Worm (Caenorhabditis elegans) whole organism, L3 larva: Measurements from ENCODE around the gene F59A6.13.

Experiments
- R02D3.7 ChIP-seq: fragments of 150-350 bp; optimal IDR thresholded peaks from 2 replicates; lab custom pipeline; 2014; ENCODE audit warnings: missing biosample characterization, missing genetic modification characterization
- ZK546.5 ChIP-seq: sonication (generic microtip); optimal IDR thresholded peaks from 2 replicates; lab custom pipeline; 2017; ENCODE audit warnings: missing biosample characterization, missing genetic modification characterization
- aly-2 ChIP-seq: fragments of 150-350 bp; optimal IDR thresholded peaks from 2 replicates; lab custom pipeline; 2014; ENCODE audit warnings: missing biosample characterization, missing genetic modification characterization
- ceh-16 ChIP-seq: sonication (generic microtip); optimal IDR thresholded peaks from 2 replicates; lab custom pipeline; 2017; ENCODE audit warnings: missing biosample characterization, missing genetic modification characterization
- ceh-28 ChIP-seq: fragments of 150-350 bp; optimal IDR thresholded peaks from 2 replicates; lab custom pipeline; 2014; ENCODE audit warnings: missing biosample characterization, missing genetic modification reagents, missing genetic modification characterization
- ceh-82 ChIP-seq: fragments of 150-350 bp; optimal IDR thresholded peaks from 2 replicates; lab custom pipeline; 2014; ENCODE audit warnings: missing biosample characterization, missing genetic modification characterization
- ceh-9 ChIP-seq: sonication (generic microtip); optimal IDR thresholded peaks from 2 replicates; lab custom pipeline; 2018; ENCODE audit warnings: missing biosample characterization, missing genetic modification characterization
- egl-27 ChIP-seq: sonication (generic microtip); optimal IDR thresholded peaks from 4 replicates; lab custom pipeline; 2017; ENCODE audit warnings: missing biosample characterization, missing genetic modification reagents, missing genetic modification characterization
- egl-5 ChIP-seq: fragments of 150-350 bp; optimal IDR thresholded peaks from 2 replicates; lab custom pipeline; 2017; ENCODE audit warnings: missing biosample characterization, missing genetic modification reagents, missing genetic modification characterization, inconsistent platforms
- elt-1 ChIP-seq: fragments of 150-350 bp; optimal IDR thresholded peaks from 2 replicates; lab custom pipeline; 2014; ENCODE audit warnings: missing biosample characterization, missing genetic modification characterization
- elt-2 ChIP-seq: sonication (generic microtip); optimal IDR thresholded peaks from 2 replicates; lab custom pipeline; 2016; ENCODE audit warnings: missing genetic modification reagents, mild to moderate bottlenecking, missing genetic modification characterization, missing compliant biosample characterization
- elt-3 ChIP-seq, 3 experiments: fragments of 150-350 bp in 1 of 3; sonication (generic microtip) in 2 of 3; optimal IDR thresholded peaks; 2 replicates in 2 of 3; 4 replicates in 1 of 3; lab custom pipeline; 2014 to 2017; ENCODE audit warnings: missing biosample characterization in 3 of 3, missing genetic modification characterization in 3 of 3
- eor-1 ChIP-seq, 2 experiments: fragments of 150-350 bp; optimal IDR thresholded peaks; 2 replicates each; lab custom pipeline; 2014 to 2018; ENCODE audit warnings: missing biosample characterization in 2 of 2, missing genetic modification characterization in 2 of 2
- fkh-10 ChIP-seq: sonication (generic microtip); optimal IDR thresholded peaks from 2 replicates; lab custom pipeline; 2017; ENCODE audit warnings: missing biosample characterization, missing genetic modification reagents, missing genetic modification characterization
- fkh-2 ChIP-seq: fragments of 150-350 bp; optimal IDR thresholded peaks from 2 replicates; lab custom pipeline; 2014; ENCODE audit warnings: missing biosample characterization, missing genetic modification reagents, missing genetic modification characterization
- fos-1 ChIP-seq: fragments of 150-350 bp; optimal IDR thresholded peaks from 2 replicates; lab custom pipeline; 2014; ENCODE audit warnings: missing biosample characterization, missing genetic modification characterization
- hmg-11 ChIP-seq: sonication (generic microtip); optimal IDR thresholded peaks from 2 replicates; lab custom pipeline; 2016; ENCODE audit warnings: missing genetic modification characterization, missing compliant biosample characterization
- jun-1 ChIP-seq: fragments of 150-350 bp; optimal IDR thresholded peaks from 2 replicates; lab custom pipeline; 2014; ENCODE audit warnings: missing biosample characterization, missing genetic modification reagents, missing genetic modification characterization
- lin-15B ChIP-seq: fragments of 150-350 bp; optimal IDR thresholded peaks from 2 replicates; lab custom pipeline; 2014; ENCODE audit warnings: missing biosample characterization, missing genetic modification characterization
- lin-39 ChIP-seq: fragments of 150-350 bp; optimal IDR thresholded peaks from 2 replicates; lab custom pipeline; 2018; ENCODE audit warnings: missing biosample characterization, missing genetic modification reagents, missing genetic modification characterization
- lsy-12 ChIP-seq: sonication (generic microtip); optimal IDR thresholded peaks from 2 replicates; lab custom pipeline; 2016; ENCODE audit warnings: mild to moderate bottlenecking, missing genetic modification characterization, missing compliant biosample characterization
- mdl-1 ChIP-seq: fragments of 150-350 bp; optimal IDR thresholded peaks from 2 replicates; lab custom pipeline; 2014; ENCODE audit warnings: missing biosample characterization, missing genetic modification characterization
- mml-1 ChIP-seq: fragments of 150-350 bp; sonication (generic microtip); optimal IDR thresholded peaks from 3 replicates; lab custom pipeline; 2014; ENCODE audit warnings: missing biosample characterization, missing genetic modification characterization
- nfya-1 ChIP-seq: sonication (generic microtip); optimal IDR thresholded peaks from 2 replicates; lab custom pipeline; 2017; ENCODE audit warnings: missing genetic modification characterization, mild to moderate bottlenecking, missing compliant biosample characterization, antibody characterized with exemption, moderate library complexity; ENCODE audit not compliant: insufficient read depth
- nhr-11 ChIP-seq: fragments of 150-350 bp; optimal IDR thresholded peaks from 2 replicates; lab custom pipeline; 2014; ENCODE audit warnings: missing biosample characterization, missing genetic modification characterization
- nhr-12 ChIP-seq: fragments of 150-350 bp; optimal IDR thresholded peaks from 2 replicates; lab custom pipeline; 2014; ENCODE audit warnings: missing biosample characterization, missing genetic modification characterization
- nhr-23 ChIP-seq: fragments of 150-350 bp; optimal IDR thresholded peaks from 2 replicates; lab custom pipeline; 2014; ENCODE audit warnings: missing biosample characterization, missing genetic modification reagents, missing genetic modification characterization
- nhr-25 ChIP-seq: sonication (generic microtip); optimal IDR thresholded peaks from 2 replicates; lab custom pipeline; 2017; ENCODE audit warnings: missing biosample characterization, missing genetic modification characterization
- nhr-28 ChIP-seq: fragments of 150-350 bp; optimal IDR thresholded peaks from 2 replicates; lab custom pipeline; 2014; ENCODE audit warnings: missing biosample characterization, missing genetic modification characterization
- nhr-43 ChIP-seq: sonication (generic microtip); optimal IDR thresholded peaks from 2 replicates; lab custom pipeline; 2016; ENCODE audit warnings: mild to moderate bottlenecking, missing genetic modification characterization, missing compliant biosample characterization; ENCODE audit not compliant: poor library complexity, severe bottlenecking
- nhr-67 ChIP-seq: fragments of 150-350 bp; optimal IDR thresholded peaks from 2 replicates; lab custom pipeline; 2014; ENCODE audit warnings: missing biosample characterization, missing genetic modification characterization
- pqm-1 ChIP-seq: fragments of 150-350 bp; optimal IDR thresholded peaks from 2 replicates; lab custom pipeline; 2017; ENCODE audit warnings: missing biosample characterization, missing genetic modification characterization, inconsistent platforms
- sea-2 ChIP-seq: fragments of 150-350 bp; sonication (generic microtip); optimal IDR thresholded peaks from 4 replicates; lab custom pipeline; 2014; ENCODE audit warnings: missing biosample characterization, missing genetic modification reagents, missing genetic modification characterization
- skn-1 ChIP-seq: fragments of 150-350 bp; optimal IDR thresholded peaks from 2 replicates; lab custom pipeline; 2014; ENCODE audit warnings: missing biosample characterization, missing genetic modification characterization
- snpc-4 ChIP-seq: fragments of 150-350 bp; optimal IDR thresholded peaks from 2 replicates; lab custom pipeline; 2014; ENCODE audit warnings: missing biosample characterization, missing genetic modification characterization
- tbx-2 ChIP-seq: sonication (generic microtip); optimal IDR thresholded peaks from 2 replicates; lab custom pipeline; 2016; ENCODE audit warnings: mild to moderate bottlenecking, missing genetic modification characterization, missing compliant biosample characterization
- unc-39 ChIP-seq: sonication (generic microtip); optimal IDR thresholded peaks from 4 replicates; lab custom pipeline; 2017; ENCODE audit warnings: missing biosample characterization, missing genetic modification characterization
- zag-1 ChIP-seq: fragments of 150-350 bp; optimal IDR thresholded peaks from 2 replicates; lab custom pipeline; 2014; ENCODE audit warnings: missing biosample characterization, missing genetic modification characterization
- ztf-4 ChIP-seq: fragments of 150-350 bp; optimal IDR thresholded peaks from 2 replicates; lab custom pipeline; 2014; ENCODE audit warnings: missing biosample characterization, missing genetic modification characterization

Gene F59A6.13

ce11 chrII:5058036-5058435 lies 35.4 kb downstream of the F59A6.13 start, which contains the start of gene C27A2.12:
TSS of gene C27A2.12 (minus strand) at chrII:5058136.
- TF ChIP-seq sea-2 (GFP tag; lab: Kevin White, UChicago) (no peak), ZK546.5 (tag; lab: Kevin White, UChicago) (no peak), ztf-4 (tag; lab: Kevin White, UChicago) (no peak), ceh-82 (tag; lab: Kevin White, UChicago) (no peak), elt-3 (tag; optimal IDR thresholded peaks at IDR 0.05; lab: Kevin White, UChicago) (no peak), nhr-12 (no peak), ceh-9 (tag; lab: Kevin White, UChicago) (no peak), nhr-43 (tag; lab: Kevin White, UChicago) (no peak), zag-1 (no peak), jun-1 (tag; lab: Kevin White, UChicago) (no peak), R02D3.7 (tag; lab: Kevin White, UChicago) (no peak), egl-27 (no peak), nhr-28 (no peak), mml-1 (tag; lab: Kevin White, UChicago) (no peak), eor-1 (tag; optimal IDR thresholded peaks at IDR 0.05; lab: Kevin White, UChicago) (no peak), elt-1 (no peak), ceh-16 (tag; lab: Kevin White, UChicago) (no peak), egl-5 (tag; lab: Kevin White, UChicago) (no peak), lin-15B (no peak), nhr-67 (tag; lab: Kevin White, UChicago) (no peak)

DNA sequence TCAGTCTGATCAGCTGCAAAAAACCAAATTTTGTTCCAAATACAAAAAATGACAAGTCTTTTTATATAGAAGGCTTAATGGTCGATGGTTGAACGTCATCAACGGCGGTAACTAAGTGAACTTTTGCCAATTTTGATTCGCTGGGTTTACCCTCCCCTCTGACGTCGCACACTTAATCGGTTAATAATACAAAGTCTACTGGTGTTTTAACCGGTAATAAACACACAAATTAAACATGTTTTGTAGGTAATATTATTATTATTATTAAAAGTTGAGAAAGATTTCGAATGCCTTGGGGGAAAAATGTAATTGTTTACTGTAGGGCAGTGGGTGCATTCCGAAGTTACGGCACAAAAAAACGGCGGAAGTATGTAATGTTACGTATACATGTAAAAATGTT lies 38.1 kb downstream of the F59A6.13 start, which contains the start of gene pho-12:
TSS of gene pho-12 (minus strand) at position 101 of the 400 bp plus-strand sequence.
- TF ChIP-seq mml-1 (tag; lab: Kevin White, UChicago) (no peak), nhr-25 (tag; lab: Kevin White, UChicago) (no peak), ceh-28 (tag; lab: Kevin White, UChicago) (no peak), nhr-67 (tag; lab: Kevin White, UChicago) (no peak), ztf-4 (tag; lab: Kevin White, UChicago) (no peak), ZK546.5 (tag; lab: Kevin White, UChicago) (no peak), lsy-12 (tag; lab: Kevin White, UChicago) (no peak), tbx-2 (tag; lab: Kevin White, UChicago) (no peak), hmg-11 (tag; lab: Kevin White, UChicago) (no peak), egl-5 (tag; lab: Kevin White, UChicago) (no peak), nhr-28 (no peak), unc-39 (tag; lab: Kevin White, UChicago) (no peak), elt-2 (no peak), nhr-12 (no peak), nfya-1 (tag; lab: Kevin White, UChicago) (no peak), lin-15B (no peak), R02D3.7 (tag; lab: Kevin White, UChicago) (no peak), fkh-2 (no peak), nhr-43 (tag; lab: Kevin White, UChicago) (no peak), mdl-1 (tag; lab: Kevin White, UChicago) (no peak)

DNA sequence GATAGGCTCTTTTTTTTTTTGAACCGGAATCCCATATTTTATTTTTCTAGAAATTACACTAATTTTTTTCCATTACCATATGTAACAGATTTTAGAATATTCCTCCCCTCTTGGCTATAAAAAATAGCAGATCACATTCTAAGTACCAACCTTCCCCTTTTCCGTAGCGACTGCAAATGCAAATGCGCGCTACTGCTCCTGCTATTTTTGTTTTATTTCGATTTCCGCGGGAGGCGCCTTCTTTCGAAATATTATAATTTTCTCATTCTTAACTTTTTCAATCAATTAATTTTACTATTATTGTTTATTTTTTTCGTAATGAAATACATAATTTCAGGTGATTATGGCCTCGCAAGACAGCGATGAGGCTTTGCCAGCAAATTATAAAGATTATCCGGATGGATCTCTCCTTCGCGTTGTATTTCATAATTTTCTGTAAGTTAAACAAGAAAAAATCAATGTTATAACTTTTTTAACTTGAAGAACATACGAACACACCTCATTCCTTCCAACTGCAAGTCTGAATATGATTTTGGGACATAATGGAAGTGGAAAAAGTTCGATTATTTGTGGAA lies 39.3 kb downstream of the F59A6.13 start, which contains the start of gene smc-5:
TSS of gene smc-5 (plus strand) at position 332 of the 575 bp plus-strand sequence.
- no peak for TF ChIP-seq nhr-67 (tag; lab: Kevin White, UChicago)
- TF ChIP-seq mml-1 (tag; lab: Kevin White, UChicago), result no peak
- peak; percentile 80 for TF ChIP-seq nhr-23 (tag; lab: Kevin White, UChicago)
- TF ChIP-seq fos-1 (tag; lab: Kevin White, UChicago), result no peak
- TF ChIP-seq tbx-2 (tag; lab: Kevin White, UChicago), result no peak
- TF ChIP-seq lin-39, result peak; percentile 16
- TF ChIP-seq zag-1, result no peak
- TF ChIP-seq nhr-43 (tag; lab: Kevin White, UChicago), result peak; percentile 51
- TF ChIP-seq ZK546.5 (tag; lab: Kevin White, UChicago), result no peak
- no peak for TF ChIP-seq lsy-12 (tag; lab: Kevin White, UChicago)
- peak; percentile 23 for TF ChIP-seq R02D3.7 (tag; lab: Kevin White, UChicago)
- peak; percentile 86 for TF ChIP-seq snpc-4 (tag; lab: Kevin White, UChicago)
- peak; percentile 2 for TF ChIP-seq jun-1 (tag; lab: Kevin White, UChicago)
- no peak for TF ChIP-seq ceh-16 (tag; lab: Kevin White, UChicago)
- no peak for TF ChIP-seq elt-2
- no peak for TF ChIP-seq ceh-28 (tag; lab: Kevin White, UChicago)
- TF ChIP-seq pqm-1 (tag; lab: Kevin White, UChicago), result peak; percentile 36
- peak; percentile 13 for TF ChIP-seq fkh-10
- TF ChIP-seq ztf-4 (tag; lab: Kevin White, UChicago), result no peak
- TF ChIP-seq nfya-1 (tag; lab: Kevin White, UChicago), result peak; percentile 81
- TF ChIP-seq lin-15B, result peak; percentile 90
- TF ChIP-seq aly-2 (tag; lab: Kevin White, UChicago), result no peak
- no peak for TF ChIP-seq egl-27
- TF ChIP-seq fkh-2, result no peak
- TF ChIP-seq egl-5 (tag; lab: Kevin White, UChicago), result peak; percentile 74
- no peak for TF ChIP-seq nhr-12
- no peak for TF ChIP-seq nhr-11
- TF ChIP-seq skn-1, result peak; percentile 57
- no peak for TF ChIP-seq mdl-1 (tag; lab: Kevin White, UChicago)
